Fruit fly (Drosophila melanogaster) whole organism, pupa: Measurements from ENCODE around the gene CG14259.

ENCODE experiments used
- CG10348 ChIP-seq: fragments of 200-800 bp; sonication (Bioruptor generic); IDR thresholded peaks from 2 replicates; pipeline ENCODE4 v1.3.6; 2022; ENCODE audit warnings: missing biosample characterization, missing genetic modification characterization
- CG12605 ChIP-seq: fragments of 200-800 bp; sonication (Bioruptor generic); IDR thresholded peaks from 2 replicates; pipeline ENCODE4 v1.3.6; 2022; ENCODE audit warnings: missing biosample characterization, missing genetic modification characterization
- CG13204 ChIP-seq: fragments of 200-800 bp; sonication (Bioruptor generic); optimal IDR thresholded peaks from 2 replicates; lab custom pipeline; 2018; ENCODE audit warnings: missing biosample characterization, mild to moderate bottlenecking, missing genetic modification characterization, moderate library complexity
- CG14655 ChIP-seq: fragments of 200-800 bp; sonication (Bioruptor generic); optimal IDR thresholded peaks from 3 replicates; lab custom pipeline; 2017; ENCODE audit warnings: mild to moderate bottlenecking, missing biosample characterization, missing genetic modification reagents, missing genetic modification characterization
- CG15710 ChIP-seq: fragments of 200-800 bp; sonication (Bioruptor generic); optimal IDR thresholded peaks from 2 replicates; lab custom pipeline; 2018; ENCODE audit warnings: missing biosample characterization, mild to moderate bottlenecking, missing genetic modification characterization, moderate library complexity
- CG17806 ChIP-seq: fragments of 200-800 bp; sonication (Bioruptor generic); optimal IDR thresholded peaks from 2 replicates; lab custom pipeline; 2018; ENCODE audit warnings: missing biosample characterization, mild to moderate bottlenecking, missing genetic modification characterization, moderate library complexity
- CG32121 ChIP-seq: fragments of 200-800 bp; sonication (Bioruptor generic); IDR thresholded peaks from 2 replicates; pipeline ENCODE4 v1.3.6; 2022; ENCODE audit warnings: missing biosample characterization, missing genetic modification characterization
- CG34367 ChIP-seq: fragments of 200-800 bp; sonication (Bioruptor generic); optimal IDR thresholded peaks from 2 replicates; lab custom pipeline; 2018; ENCODE audit warnings: missing biosample characterization, mild to moderate bottlenecking, missing genetic modification characterization
- CG4496 ChIP-seq: fragments of 200-800 bp; sonication (Bioruptor generic); IDR thresholded peaks from 3 replicates; pipeline ENCODE4 v1.3.6; 2022; ENCODE audit warnings: missing biosample characterization, missing genetic modification characterization
- CG8159 ChIP-seq: fragments of 200-800 bp; sonication (Bioruptor generic); optimal IDR thresholded peaks from 3 replicates; lab custom pipeline; 2018; ENCODE audit warnings: missing biosample characterization, mild to moderate bottlenecking, missing genetic modification characterization, moderate library complexity
- CG8301 ChIP-seq: fragments of 200-800 bp; sonication (Bioruptor generic); optimal IDR thresholded peaks from 2 replicates; lab custom pipeline; 2018; ENCODE audit warnings: missing biosample characterization, mild to moderate bottlenecking, missing genetic modification characterization
- CG9948 ChIP-seq: fragments of 200-800 bp; sonication (Bioruptor generic); optimal IDR thresholded peaks from 2 replicates; lab custom pipeline; 2018; ENCODE audit warnings: missing biosample characterization, mild to moderate bottlenecking, missing genetic modification characterization, moderate library complexity
- D1 ChIP-seq: fragments of 200-800 bp; sonication (Bioruptor generic); optimal IDR thresholded peaks from 2 replicates; lab custom pipeline; 2018; ENCODE audit warnings: missing biosample characterization, mild to moderate bottlenecking, missing genetic modification characterization, moderate library complexity
- EcR ChIP-seq: fragments of 200-800 bp; sonication (Bioruptor generic); optimal IDR thresholded peaks from 3 replicates; lab custom pipeline; 2019; ENCODE audit warnings: missing biosample characterization, missing genetic modification characterization, mild to moderate bottlenecking, moderate library complexity, missing genetic modification reagents
- Ets98B ChIP-seq: fragments of 200-800 bp; sonication (Bioruptor generic); IDR thresholded peaks from 2 replicates; pipeline ENCODE4 v1.3.6; 2022; ENCODE audit warnings: missing biosample characterization, missing genetic modification characterization
- Pif1A ChIP-seq: fragments of 200-800 bp; sonication (Bioruptor generic); optimal IDR thresholded peaks from 3 replicates; lab custom pipeline; 2016; ENCODE audit warnings: missing biosample characterization, missing genetic modification characterization
- Pif1B ChIP-seq: fragments of 200-800 bp; sonication (Bioruptor generic); optimal IDR thresholded peaks from 3 replicates; lab custom pipeline; 2016; ENCODE audit warnings: missing biosample characterization, missing genetic modification characterization
- Snoo ChIP-seq: fragments of 200-800 bp; sonication (Bioruptor generic); optimal IDR thresholded peaks from 3 replicates; lab custom pipeline; 2017; ENCODE audit warnings: missing biosample characterization, mild to moderate bottlenecking, missing genetic modification characterization, inconsistent platforms
- fd96Ca ChIP-seq: fragments of 200-800 bp; sonication (Bioruptor generic); IDR thresholded peaks from 3 replicates; pipeline ENCODE4 v1.3.6; 2022; ENCODE audit warnings: missing biosample characterization, missing genetic modification characterization
- gl ChIP-seq: fragments of 200-800 bp; sonication (Bioruptor generic); optimal IDR thresholded peaks from 2 replicates; lab custom pipeline; 2018; ENCODE audit warnings: missing biosample characterization, mild to moderate bottlenecking, missing genetic modification characterization
- rn ChIP-seq: fragments of 200-800 bp; sonication (Bioruptor generic); IDR thresholded peaks from 2 replicates; pipeline ENCODE4 v1.3.6; 2022; ENCODE audit warnings: missing biosample characterization, missing genetic modification characterization

CG14259 gene

DNA sequence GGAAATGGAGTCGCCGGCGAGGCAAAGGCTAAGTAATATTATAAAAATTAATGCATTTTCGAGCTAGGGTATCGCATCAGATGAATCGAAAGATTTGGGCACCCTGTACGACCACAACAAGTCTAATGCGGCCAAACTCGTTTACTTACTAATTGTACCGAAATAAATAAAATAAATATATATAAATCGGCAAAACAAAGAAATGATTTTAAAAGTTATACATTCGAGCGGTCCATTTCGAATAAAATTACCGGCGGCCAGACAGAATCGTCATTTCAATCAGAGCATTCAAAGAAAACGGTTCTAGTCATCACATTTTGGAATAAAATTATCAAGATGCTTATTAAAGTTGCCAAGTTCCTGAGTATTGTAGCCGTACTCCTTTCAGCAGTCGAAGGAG, 1.5 kb upstream of the CG14259 start, which contains the start of gene CG14258:
CG14258 (plus strand) TSS at position 301 of the 400 bp plus-strand sequence.
- TF ChIP-seq CG15710 (tag; lab: Kevin White, UChicago) (no peak), Snoo (no peak), Pif1B (GFP tag; lab: Kevin White, UChicago) (no peak), Pif1A (no peak), CG32121 (GFP tag; lab: Robert Waterston, UW) (no peak)

dm6 chr3R:27098638-27099037, 4.3 kb downstream of the CG14259 start:
- TF ChIP-seq CG15710 (tag; lab: Kevin White, UChicago) (no peak), Ets98B (GFP tag; lab: Robert Waterston, UW) (no peak), Snoo (no peak), CG34367 (tag; lab: Kevin White, UChicago) (no peak), gl (tag; lab: Kevin White, UChicago) (no peak), Pif1B (GFP tag; lab: Kevin White, UChicago) (no peak), CG13204 (GFP tag; lab: Kevin White, UChicago) (no peak), CG8301 (no peak), D1 (tag; lab: Kevin White, UChicago) (no peak), CG12605 (GFP tag; lab: Robert Waterston, UW) (no peak), CG8159 (tag; lab: Kevin White, UChicago) (no peak), CG4496 (GFP tag; lab: Robert Waterston, UW) (no peak)

- no peak for TF ChIP-seq CG9948 (tag; lab: Kevin White, UChicago)
- no peak for TF ChIP-seq CG13204 (GFP tag; lab: Kevin White, UChicago)
- TF ChIP-seq rn (GFP tag; lab: Robert Waterston, UW) = no peak
- no peak for TF ChIP-seq EcR
- no peak for TF ChIP-seq Ets98B (GFP tag; lab: Robert Waterston, UW)
- TF ChIP-seq CG34367 (tag; lab: Kevin White, UChicago) = no peak
- no peak for TF ChIP-seq Pif1B (GFP tag; lab: Kevin White, UChicago)
- TF ChIP-seq CG8159 (tag; lab: Kevin White, UChicago) = no peak
- TF ChIP-seq fd96Ca (GFP tag; lab: Robert Waterston, UW) = no peak
- TF ChIP-seq CG4496 (GFP tag; lab: Robert Waterston, UW) = no peak
- no peak for TF ChIP-seq CG12605 (GFP tag; lab: Robert Waterston, UW)
- no peak for TF ChIP-seq CG17806 (tag; lab: Kevin White, UChicago)
- no peak for TF ChIP-seq CG32121 (GFP tag; lab: Robert Waterston, UW)
- no peak for TF ChIP-seq CG10348
- TF ChIP-seq CG15710 (tag; lab: Kevin White, UChicago) = no peak
- no peak for TF ChIP-seq CG14655
- no peak for TF ChIP-seq Snoo
- no peak for TF ChIP-seq CG8301
- TF ChIP-seq gl (tag; lab: Kevin White, UChicago) = no peak
These were observed 5.2 kb downstream of the CG14259 start, which contains the start of gene eater for dm6 chr3R:27099579-27099978. Gene eater, minus strand, starts transcription at chr3R:27099679.

DNA sequence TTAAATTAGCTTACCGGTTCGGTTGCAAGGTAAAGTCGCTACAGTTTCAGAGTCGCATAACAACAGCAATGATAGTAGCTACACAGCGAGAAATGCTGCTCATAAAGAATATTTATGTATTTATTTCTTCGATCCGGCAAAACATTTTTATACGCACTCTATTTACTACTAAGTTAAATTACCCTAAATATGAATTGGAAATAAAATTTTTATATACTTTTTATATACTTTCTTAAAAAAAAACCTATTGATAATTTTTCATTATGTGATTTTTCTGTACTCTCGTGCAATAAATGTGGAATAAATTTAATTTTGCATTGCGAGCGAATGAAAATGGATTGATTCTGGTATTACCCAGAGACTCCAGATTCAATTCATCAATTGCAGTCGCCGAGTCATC, 6.6 kb downstream of the CG14259 start, which contains the start of gene Jhbp11:
Jhbp11 (plus strand) TSS at position 301 of the 400 bp plus-strand sequence.
- TF ChIP-seq CG17806 (tag; lab: Kevin White, UChicago) (peak; percentile 14), CG4496 (GFP tag; lab: Robert Waterston, UW) (no peak), CG34367 (tag; lab: Kevin White, UChicago) (no peak), CG14655 (peak; percentile 15), CG8159 (tag; lab: Kevin White, UChicago) (peak; percentile 28)

dm6 chr3R:27105439-27105838, 11.1 kb downstream of the CG14259 start:
- TF ChIP-seq Ets98B (GFP tag; lab: Robert Waterston, UW) = no peak
- no peak for TF ChIP-seq Pif1A

- TF ChIP-seq D1 (tag; lab: Kevin White, UChicago) (no peak), Ets98B (GFP tag; lab: Robert Waterston, UW) (no peak), CG4496 (GFP tag; lab: Robert Waterston, UW) (no peak), EcR (no peak), CG8301 (no peak), CG14655 (no peak), rn (GFP tag; lab: Robert Waterston, UW) (no peak), gl (tag; lab: Kevin White, UChicago) (no peak), Pif1B (GFP tag; lab: Kevin White, UChicago) (no peak), fd96Ca (GFP tag; lab: Robert Waterston, UW) (no peak), CG8159 (tag; lab: Kevin White, UChicago) (no peak), Snoo (no peak), CG34367 (tag; lab: Kevin White, UChicago) (no peak), CG9948 (tag; lab: Kevin White, UChicago) (no peak), CG15710 (tag; lab: Kevin White, UChicago) (no peak), CG17806 (tag; lab: Kevin White, UChicago) (no peak), CG32121 (GFP tag; lab: Robert Waterston, UW) (no peak)
These were observed 11.9 kb downstream of the CG14259 start, which contains the start of gene CAH9 for dm6 chr3R:27106134-27106694. Gene CAH9, minus strand, starts transcription at chr3R:27106184.
